Worm (Caenorhabditis elegans) whole organism, young adult: ENCODE results near the gene F27D9.12.

Source experiments
- B0261.1 ChIP-seq: sonication (generic microtip); optimal IDR thresholded peaks from 2 replicates; lab custom pipeline; 2016; ENCODE audit warnings: mild to moderate bottlenecking, missing genetic modification characterization, moderate library complexity, missing compliant biosample characterization
- C06A6.2 ChIP-seq: fragments of 200-800 bp; sonication (Bioruptor generic); conservative IDR thresholded peaks from 2 replicates; pipeline ENCODE4 v1.3.6; 2022; ENCODE audit warnings: missing genetic modification characterization, missing compliant biosample characterization
- F55B11.4 ChIP-seq: sonication (generic microtip); optimal IDR thresholded peaks from 2 replicates; lab custom pipeline; 2016; ENCODE audit warnings: missing compliant biosample characterization, missing genetic modification characterization, borderline replicate concordance; ENCODE audit not compliant: insufficient read depth
- F57C9.4 ChIP-seq: sonication (generic microtip); optimal IDR thresholded peaks from 2 replicates; lab custom pipeline; 2017; ENCODE audit warnings: mild to moderate bottlenecking, missing genetic modification characterization, missing compliant biosample characterization
- T07F8.4 ChIP-seq: sonication (generic microtip); optimal IDR thresholded peaks from 2 replicates; lab custom pipeline; 2016; ENCODE audit warnings: mild to moderate bottlenecking, missing genetic modification characterization, moderate library complexity, missing compliant biosample characterization
- Y95B8A.8 ChIP-seq: fragments of 200-800 bp; sonication (Bioruptor generic); IDR thresholded peaks from 2 replicates; pipeline ENCODE4 v1.3.6; 2022; ENCODE audit warnings: missing genetic modification reagents, missing genetic modification characterization, missing compliant biosample characterization
- cebp-1 ChIP-seq, 2 experiments: fragments of 200-800 bp in 1 of 2; sonication (Bioruptor generic) in 1 of 2; sonication (generic microtip) in 1 of 2; IDR thresholded peaks in 1 of 2; optimal IDR thresholded peaks in 1 of 2; 2 replicates each; pipeline versions ENCODE4 v1.3.6 to Lab custom; 2017 to 2022; ENCODE audit warnings: missing compliant biosample characterization in 2 of 2, missing genetic modification characterization in 2 of 2, mild to moderate bottlenecking in 1 of 2, missing genetic modification reagents in 1 of 2, moderate library complexity in 1 of 2
- ceh-27 ChIP-seq: fragments of 200-800 bp; sonication (Bioruptor generic); optimal IDR thresholded peaks from 2 replicates; lab custom pipeline; 2018; ENCODE audit warnings: mild to moderate bottlenecking, missing genetic modification characterization, moderate library complexity, missing compliant biosample characterization
- ceh-40 ChIP-seq: fragments of 200-800 bp; sonication (Bioruptor generic); IDR thresholded peaks from 2 replicates; pipeline ENCODE4 v1.3.6; 2022; ENCODE audit warnings: missing genetic modification characterization, missing compliant biosample characterization
- ceh-91 ChIP-seq: fragments of 200-800 bp; sonication (Bioruptor generic); IDR thresholded peaks from 2 replicates; pipeline ENCODE4 v1.3.6; 2022; ENCODE audit warnings: missing genetic modification reagents, missing genetic modification characterization, missing compliant biosample characterization
- egl-18 ChIP-seq: fragments of 200-800 bp; sonication (Bioruptor generic); IDR thresholded peaks from 2 replicates; pipeline ENCODE4 v1.3.6; 2022; ENCODE audit warnings: missing genetic modification reagents, missing genetic modification characterization, missing compliant biosample characterization
- fkh-3 ChIP-seq: sonication (generic microtip); optimal IDR thresholded peaks from 2 replicates; lab custom pipeline; 2016; ENCODE audit warnings: mild to moderate bottlenecking, missing genetic modification characterization, missing compliant biosample characterization
- hlh-12 ChIP-seq: sonication (generic microtip); optimal IDR thresholded peaks from 2 replicates; lab custom pipeline; 2016; ENCODE audit warnings: missing genetic modification characterization, missing compliant biosample characterization
- hlh-26 ChIP-seq: fragments of 200-800 bp; sonication (Bioruptor generic); conservative IDR thresholded peaks from 2 replicates; pipeline ENCODE4 v1.3.6; 2022; ENCODE audit warnings: missing genetic modification reagents, missing genetic modification characterization, missing compliant biosample characterization
- hmg-1.2 ChIP-seq: fragments of 200-800 bp; sonication (Bioruptor generic); IDR thresholded peaks from 2 replicates; pipeline ENCODE4 v1.3.6; 2022; ENCODE audit warnings: missing genetic modification reagents, missing genetic modification characterization, missing compliant biosample characterization
- let-526 ChIP-seq: fragments of 200-800 bp; sonication (Bioruptor generic); IDR thresholded peaks from 2 replicates; pipeline ENCODE4 v1.3.6; 2022; ENCODE audit warnings: missing genetic modification reagents, missing genetic modification characterization, missing compliant biosample characterization
- let-607 ChIP-seq, 2 experiments: fragments of 200-800 bp in 1 of 2; sonication (Bioruptor generic) in 1 of 2; sonication (generic microtip) in 1 of 2; optimal IDR thresholded peaks; 2 replicates each; lab custom pipeline; 2016 to 2018; ENCODE audit warnings: mild to moderate bottlenecking in 2 of 2, missing compliant biosample characterization in 2 of 2, missing genetic modification characterization in 2 of 2, moderate library complexity in 2 of 2, missing genotype in 1 of 2
- lir-1 ChIP-seq: fragments of 200-800 bp; sonication (Bioruptor generic); conservative IDR thresholded peaks from 2 replicates; pipeline ENCODE4 v1.3.6; 2022; ENCODE audit warnings: missing genetic modification reagents, missing genetic modification characterization, missing compliant biosample characterization
- madf-8 ChIP-seq: fragments of 200-800 bp; sonication (Bioruptor generic); conservative IDR thresholded peaks from 2 replicates; pipeline ENCODE4 v1.3.6; 2022; ENCODE audit warnings: missing genetic modification reagents, missing genetic modification characterization, missing compliant biosample characterization
- mcd-1 ChIP-seq: fragments of 200-800 bp; sonication (Bioruptor generic); IDR thresholded peaks from 2 replicates; pipeline ENCODE4 v1.3.6; 2022; ENCODE audit warnings: missing genetic modification reagents, missing genetic modification characterization, missing compliant biosample characterization
- nfyb-1 ChIP-seq: fragments of 200-800 bp; sonication (Bioruptor generic); IDR thresholded peaks from 2 replicates; pipeline ENCODE4 v1.3.6; 2022; ENCODE audit warnings: missing genetic modification reagents, missing genetic modification characterization, missing compliant biosample characterization
- nhr-80 ChIP-seq: sonication (generic microtip); optimal IDR thresholded peaks from 2 replicates; lab custom pipeline; 2016; ENCODE audit warnings: missing genetic modification characterization, missing compliant biosample characterization
- rec-8 ChIP-seq, 2 experiments: sonication (generic microtip); optimal IDR thresholded peaks; 2 replicates each; lab custom pipeline; 2016; ENCODE audit warnings: mild to moderate bottlenecking in 2 of 2, missing genetic modification characterization in 2 of 2, missing genetic modification reagents in 2 of 2, missing genotype in 2 of 2, missing biosample characterization in 1 of 2, missing compliant biosample characterization in 1 of 2, moderate library complexity in 1 of 2
- snpc-1.1 ChIP-seq: sonication (generic microtip); optimal IDR thresholded peaks from 2 replicates; lab custom pipeline; 2017; ENCODE audit warnings: missing genetic modification characterization, mild to moderate bottlenecking, missing compliant biosample characterization, antibody characterized with exemption, moderate library complexity, missing genotype, missing genetic modification reagents; ENCODE audit not compliant: insufficient read depth
- snpc-3.4 ChIP-seq: sonication (generic microtip); optimal IDR thresholded peaks from 2 replicates; lab custom pipeline; 2017; ENCODE audit warnings: missing genetic modification characterization, mild to moderate bottlenecking, missing compliant biosample characterization, antibody characterized with exemption, moderate library complexity, missing genotype, missing genetic modification reagents
- unc-130 ChIP-seq: sonication (generic microtip); optimal IDR thresholded peaks from 2 replicates; lab custom pipeline; 2016; ENCODE audit warnings: missing genetic modification reagents, missing genetic modification characterization, missing compliant biosample characterization
- zim-3 ChIP-seq: sonication (generic microtip); optimal IDR thresholded peaks from 2 replicates; lab custom pipeline; 2017; ENCODE audit warnings: mild to moderate bottlenecking, missing genetic modification characterization, moderate library complexity, missing compliant biosample characterization
- ztf-22 ChIP-seq: fragments of 200-800 bp; sonication (Bioruptor generic); optimal IDR thresholded peaks from 2 replicates; lab custom pipeline; 2018; ENCODE audit warnings: mild to moderate bottlenecking, missing genetic modification characterization, moderate library complexity, missing compliant biosample characterization

F27D9.12 gene

DNA sequence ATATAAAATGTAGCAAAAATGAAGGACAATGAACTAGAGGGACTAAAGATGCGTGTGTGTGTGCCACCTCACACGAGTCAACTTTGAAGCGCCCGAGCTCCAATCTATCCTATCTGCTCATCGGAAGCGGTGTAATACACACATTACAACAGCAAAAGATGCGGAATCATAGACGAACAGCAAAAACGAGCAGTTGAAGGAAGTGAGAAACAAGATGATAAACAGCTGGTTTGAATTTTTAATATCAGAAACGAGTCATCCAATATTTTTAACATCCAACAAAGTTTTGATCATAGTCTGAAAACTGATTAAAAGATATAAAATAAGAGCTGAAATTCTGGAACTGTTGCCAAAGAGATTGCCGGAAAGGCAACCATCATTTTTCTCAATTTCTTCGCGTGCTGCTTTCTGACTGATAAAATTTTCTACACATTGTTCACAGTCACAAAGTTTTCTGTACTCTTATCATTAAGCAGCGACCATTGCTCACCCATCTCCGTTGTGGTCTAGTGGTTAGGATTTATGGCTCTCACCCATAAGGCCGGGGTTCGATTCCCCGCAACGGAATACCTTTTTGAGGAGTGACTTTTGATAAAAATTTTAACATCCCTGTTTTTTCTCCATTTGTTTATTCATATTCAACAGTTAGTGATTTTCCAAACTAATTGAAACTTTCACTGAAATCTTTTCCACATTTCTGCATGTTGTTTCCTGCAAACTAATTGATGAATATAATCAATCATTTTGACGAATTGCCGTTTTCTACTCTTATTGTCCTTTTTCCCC is 24.0 kb upstream of the F27D9.12 start, which contains the start of gene stn-2 (continued):
- TF ChIP-seq Y95B8A.8 (GFP tag; lab: Robert Waterston, UW) (0 out of 2 replicates have a peak, but pooled peaks have one; percentile 55), lir-1 (peak; percentile 18; the same call in 1 of the 2 replicates), hlh-12 (tag; lab: Kevin White, UChicago) (peak; percentile 65), nfyb-1 (GFP tag; lab: Robert Waterston, UW) (peak; percentile 60; the same call in 1 of the 2 replicates), B0261.1 (peak; percentile 73)

DNA sequence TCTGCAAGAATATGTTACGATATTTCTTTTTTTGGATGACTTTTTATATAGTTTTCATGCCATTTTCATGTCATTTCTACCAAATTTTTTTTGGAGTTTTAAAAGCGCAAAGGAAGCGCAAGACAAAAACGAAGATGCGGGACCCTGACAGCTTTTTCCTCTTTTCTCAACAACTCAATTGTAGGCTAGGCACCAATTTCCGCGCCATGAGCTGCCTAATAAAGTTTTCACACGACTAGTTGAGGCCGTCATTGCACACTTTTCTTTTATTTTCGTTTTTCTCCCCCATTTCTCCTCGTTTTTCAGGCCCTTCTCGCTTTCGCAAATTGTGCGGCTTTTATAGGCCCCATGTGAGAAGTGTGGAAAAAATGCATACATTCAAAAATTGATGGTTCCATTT is 23.1 kb upstream of the F27D9.12 start:
- TF ChIP-seq let-607 (tag; optimal IDR thresholded peaks at IDR 0.05; lab: Kevin White, UChicago) (no peak), mcd-1 (GFP tag; lab: Robert Waterston, UW) (no peak), hlh-26 (no peak), C06A6.2 (GFP tag; lab: Robert Waterston, UW) (no peak), F55B11.4 (tag; lab: Kevin White, UChicago) (no peak)

DNA sequence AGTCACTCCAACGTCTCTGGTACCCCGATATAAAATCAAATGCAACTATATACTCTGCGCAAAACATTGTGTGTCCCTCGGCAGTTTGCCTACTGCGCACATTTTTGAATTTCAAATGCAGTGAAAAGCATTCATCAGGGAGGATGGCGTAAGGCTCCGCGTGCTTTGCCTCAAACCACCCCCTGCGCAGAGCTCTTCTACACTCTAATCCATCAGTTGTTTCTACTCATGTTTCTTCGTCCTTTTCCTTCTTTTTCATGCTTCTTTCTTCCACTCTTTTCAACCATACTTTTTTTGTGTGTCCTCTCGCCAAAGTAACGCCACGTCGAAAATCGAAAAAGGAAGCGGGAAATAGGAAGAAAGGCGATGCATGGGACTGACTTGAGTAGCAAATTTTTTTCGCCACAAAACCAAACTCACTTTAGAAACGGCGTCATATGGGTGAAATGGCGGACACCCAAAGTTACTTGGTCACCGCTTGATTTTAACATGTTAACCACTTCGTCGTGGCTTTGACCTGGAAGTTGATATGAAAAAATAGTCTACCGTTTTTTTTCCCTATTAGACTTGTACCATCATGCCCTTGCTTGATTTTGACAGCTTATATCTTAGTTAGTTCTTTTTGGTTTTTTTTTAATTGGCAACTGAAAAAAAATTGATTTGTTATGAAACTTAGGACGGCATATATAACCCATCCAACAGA is 21.8 kb upstream of the F27D9.12 start:
- no peak for TF ChIP-seq fkh-3
- TF ChIP-seq hmg-1.2, result 0 out of 2 replicates have a peak, but pooled peaks have one; percentile 10
- 0 out of 2 replicates have a peak, but pooled peaks have one; percentile 15 for TF ChIP-seq nfyb-1 (GFP tag; lab: Robert Waterston, UW)
- TF ChIP-seq nhr-80 (tag; lab: Kevin White, UChicago), result no peak
- TF ChIP-seq rec-8 (tag; optimal IDR thresholded peaks at IDR 0.05; lab: Kevin White, UChicago), result no peak
- TF ChIP-seq F57C9.4 (tag; lab: Kevin White, UChicago), result no peak
- TF ChIP-seq egl-18 (GFP tag; lab: Robert Waterston, UW), result no peak
- no peak for TF ChIP-seq T07F8.4 (tag; lab: Kevin White, UChicago)

DNA sequence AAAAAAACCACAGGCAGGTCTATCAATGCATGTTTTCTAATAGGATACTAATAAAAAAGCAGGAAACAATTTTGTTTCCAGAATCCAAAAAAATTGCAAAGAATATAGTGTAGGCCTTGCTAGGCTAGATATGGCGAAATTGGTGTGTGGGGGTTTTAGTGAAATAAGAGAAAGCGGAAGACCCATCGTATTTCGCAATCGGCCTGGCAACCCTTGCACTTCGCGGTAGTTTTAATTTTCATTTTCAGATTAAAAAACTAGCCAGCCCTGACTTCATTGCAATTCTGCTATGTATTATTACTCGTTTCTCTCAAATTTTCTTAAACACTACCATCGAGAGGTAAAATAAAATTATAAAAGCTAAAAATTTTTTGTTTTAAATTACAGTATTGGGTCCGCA is 18.1 kb upstream of the F27D9.12 start:
- TF ChIP-seq snpc-1.1 (no peak), ztf-22 (no peak), ceh-27 (no peak), nfyb-1 (GFP tag; lab: Robert Waterston, UW) (no peak), cebp-1 (GFP tag; IDR thresholded peaks at IDR 0.05; lab: Robert Waterston, UW) (0 out of 2 replicates have a peak, but pooled peaks have one; percentile 41), cebp-1 (tag; optimal IDR thresholded peaks at IDR 0.05; lab: Kevin White, UChicago) (peak; percentile 95)

ce11 chrX:7672693-7673092 is 15.9 kb upstream of the F27D9.12 start, which contains the start of gene F27D9.2:
Gene F27D9.2, plus strand, starts transcription at chrX:7672993.
- TF ChIP-seq zim-3 (tag; lab: Kevin White, UChicago) (no peak), let-526 (no peak), snpc-3.4 (tag; lab: Kevin White, UChicago) (no peak), ceh-40 (no peak), unc-130 (GFP tag; lab: Kevin White, UChicago) (no peak), madf-8 (GFP tag; lab: Robert Waterston, UW) (no peak), ceh-91 (no peak)
